Worm (Caenorhabditis elegans) whole organism, midembryonic: ENCODE measurements around the gene nlp-67.

Experiments used
- T22C8.4 ChIP-seq: fragments of 200-800 bp; sonication (Bioruptor generic); IDR thresholded peaks from 2 replicates; pipeline ENCODE4 v1.3.6; 2022; ENCODE audit warnings: missing genetic modification characterization, missing compliant biosample characterization
- cog-1 ChIP-seq: sonication (generic microtip); optimal IDR thresholded peaks from 2 replicates; lab custom pipeline; 2016; ENCODE audit warnings: missing genetic modification characterization, missing compliant biosample characterization
- flt-1 ChIP-seq: fragments of 200-800 bp; sonication (Bioruptor generic); IDR thresholded peaks from 2 replicates; pipeline ENCODE4 v1.3.6; 2022; ENCODE audit warnings: missing genetic modification characterization, missing compliant biosample characterization
- ref-1 ChIP-seq: fragments of 200-800 bp; sonication (Bioruptor generic); conservative IDR thresholded peaks from 2 replicates; pipeline ENCODE4 v1.3.6; 2022; ENCODE audit warnings: missing genetic modification reagents, missing genetic modification characterization, missing compliant biosample characterization
- ztf-23 ChIP-seq: fragments of 200-800 bp; sonication (Bioruptor generic); IDR thresholded peaks from 2 replicates; pipeline ENCODE4 v1.3.6; 2022; ENCODE audit warnings: missing genetic modification reagents, missing genetic modification characterization, missing compliant biosample characterization

ce11 chrX:16189227-16189906 lies 5.2 kb downstream of the nlp-67 start, which contains the start of gene slc-25A21:
- TF ChIP-seq flt-1 (GFP tag; lab: Robert Waterston, UW), result no peak
- no peak for TF ChIP-seq ref-1 (GFP tag; lab: Robert Waterston, UW)
- no peak for TF ChIP-seq ztf-23 (GFP tag; lab: Robert Waterston, UW)
- no peak for TF ChIP-seq cog-1 (tag; lab: Kevin White, UChicago)
- no peak for TF ChIP-seq T22C8.4 (GFP tag; lab: Robert Waterston, UW)
